Fruit fly (Drosophila melanogaster) whole organism, embryonic: ENCODE measurements around the gene upd1.

ENCODE experiments used
- Aef1 ChIP-seq: fragments of 200-800 bp; sonication (Bioruptor generic); IDR thresholded peaks from 3 replicates; pipeline ENCODE4 v1.3.6; 2022; ENCODE audit warnings: missing biosample characterization, missing genetic modification characterization
- Awh ChIP-seq: fragments of 200-800 bp; sonication (Bioruptor generic); IDR thresholded peaks from 2 replicates; pipeline ENCODE4, ENCODE4 v1.3.6; 2022; ENCODE audit warnings: missing biosample characterization, missing genetic modification characterization
- CG11456 ChIP-seq: fragments of 200-800 bp; sonication (Bioruptor generic); IDR thresholded peaks from 3 replicates; pipeline ENCODE4 v1.3.6; 2022; ENCODE audit warnings: missing biosample characterization, missing genetic modification characterization
- CG12104 ChIP-seq: fragments of 200-800 bp; sonication (Bioruptor generic); optimal IDR thresholded peaks from 3 replicates; lab custom pipeline; 2016; ENCODE audit warnings: missing biosample characterization, missing genetic modification characterization
- CG12219 ChIP-seq: fragments of 200-800 bp; sonication (Bioruptor generic); optimal IDR thresholded peaks from 3 replicates; lab custom pipeline; 2018; ENCODE audit warnings: missing biosample characterization, mild to moderate bottlenecking, missing genetic modification characterization
- CG12744 ChIP-seq: fragments of 200-800 bp; sonication (Bioruptor generic); optimal IDR thresholded peaks from 2 replicates; lab custom pipeline; 2016; ENCODE audit warnings: missing biosample characterization, missing genetic modification characterization
- CG15269 ChIP-seq: fragments of 200-800 bp; sonication (Bioruptor generic); optimal IDR thresholded peaks from 2 replicates; lab custom pipeline; 2018; ENCODE audit warnings: missing biosample characterization, mild to moderate bottlenecking, missing genetic modification characterization, moderate library complexity
- CG17361 ChIP-seq: fragments of 200-800 bp; sonication (Bioruptor generic); IDR thresholded peaks from 3 replicates; pipeline ENCODE4 v1.3.6; 2022; ENCODE audit warnings: missing biosample characterization, missing genetic modification characterization
- CG1832 ChIP-seq: fragments of 200-800 bp; sonication (Bioruptor generic); optimal IDR thresholded peaks from 2 replicates; lab custom pipeline; 2017; ENCODE audit warnings: missing biosample characterization, mild to moderate bottlenecking, missing genetic modification characterization, inconsistent platforms
- CG30403 ChIP-seq: fragments of 200-800 bp; sonication (Bioruptor generic); optimal IDR thresholded peaks from 3 replicates; lab custom pipeline; 2016; ENCODE audit warnings: missing biosample characterization, missing genetic modification characterization
- CG32532 ChIP-seq: fragments of 200-800 bp; sonication (Bioruptor generic); IDR thresholded peaks from 2 replicates; pipeline ENCODE4 v1.3.6; 2022; ENCODE audit warnings: missing biosample characterization, missing genetic modification characterization
- CG4820 ChIP-seq: fragments of 200-800 bp; sonication (Bioruptor generic); optimal IDR thresholded peaks from 3 replicates; lab custom pipeline; 2016; ENCODE audit warnings: missing biosample characterization, missing genetic modification characterization
- CG6175 ChIP-seq: fragments of 200-800 bp; sonication (Bioruptor generic); IDR thresholded peaks from 3 replicates; pipeline ENCODE4 v1.3.6; 2022; ENCODE audit warnings: missing biosample characterization, missing genetic modification characterization
- CG6689 ChIP-seq: fragments of 200-800 bp; sonication (Bioruptor generic); IDR thresholded peaks from 2 replicates; pipeline ENCODE4 v1.3.6; 2022; ENCODE audit warnings: missing biosample characterization, missing genetic modification characterization
- CG7839 ChIP-seq: fragments of 200-800 bp; sonication (Bioruptor generic); optimal IDR thresholded peaks from 3 replicates; lab custom pipeline; 2018; ENCODE audit warnings: missing biosample characterization, mild to moderate bottlenecking, missing genetic modification characterization, moderate library complexity
- CG8478 ChIP-seq: fragments of >200 bp; optimal IDR thresholded peaks from 2 replicates; lab custom pipeline; 2018
- CG9215 ChIP-seq: fragments of 200-800 bp; sonication (Bioruptor generic); IDR thresholded peaks from 2 replicates; pipeline ENCODE4 v1.3.6; 2022; ENCODE audit warnings: missing biosample characterization, missing genetic modification characterization
- CG9932 ChIP-seq: fragments of 200-800 bp; sonication (Bioruptor generic); IDR thresholded peaks from 2 replicates; pipeline ENCODE4 v1.3.6; 2022; ENCODE audit warnings: missing biosample characterization, missing genetic modification characterization
- Dref ChIP-seq: fragments of 200-800 bp; sonication (Bioruptor generic); IDR thresholded peaks from 2 replicates; pipeline ENCODE4 v1.3.6; 2022; ENCODE audit warnings: missing biosample characterization, missing genetic modification characterization
- Fer1 ChIP-seq: fragments of 200-800 bp; sonication (Bioruptor generic); optimal IDR thresholded peaks from 2 replicates; lab custom pipeline; 2017; ENCODE audit warnings: missing biosample characterization, mild to moderate bottlenecking, missing genetic modification characterization
- Fer3 ChIP-seq: fragments of 200-800 bp; sonication (Bioruptor generic); optimal IDR thresholded peaks from 2 replicates; lab custom pipeline; 2018; ENCODE audit warnings: missing biosample characterization, mild to moderate bottlenecking, missing genetic modification characterization, moderate library complexity
- Gug ChIP-seq: fragments of 200-800 bp; sonication (Bioruptor generic); IDR thresholded peaks from 4 replicates; pipeline ENCODE4 v1.3.6; 2022; ENCODE audit warnings: missing biosample characterization, missing genetic modification characterization
- Hr39 ChIP-seq: fragments of >200 bp; optimal IDR thresholded peaks from 2 replicates; lab custom pipeline; 2017
- Hsf ChIP-seq: fragments of 200-800 bp; sonication (Bioruptor generic); optimal IDR thresholded peaks from 3 replicates; lab custom pipeline; 2016; ENCODE audit warnings: missing biosample characterization, missing genetic modification characterization
- Meics ChIP-seq: fragments of 200-800 bp; sonication (Bioruptor generic); optimal IDR thresholded peaks from 2 replicates; lab custom pipeline; 2017; ENCODE audit warnings: missing biosample characterization, mild to moderate bottlenecking, missing genetic modification characterization
- Mrtf ChIP-seq: fragments of 200-800 bp; sonication (Bioruptor generic); IDR thresholded peaks from 3 replicates; pipeline ENCODE4 v1.3.6; 2022; ENCODE audit warnings: missing biosample characterization, missing genetic modification characterization
- NC2α ChIP-seq: fragments of 200-800 bp; sonication (Bioruptor generic); optimal IDR thresholded peaks from 2 replicates; lab custom pipeline; 2016; ENCODE audit warnings: missing biosample characterization, missing genetic modification characterization
- NK7.1 ChIP-seq: fragments of 200-800 bp; sonication (Bioruptor generic); optimal IDR thresholded peaks from 3 replicates; lab custom pipeline; 2016; ENCODE audit warnings: missing biosample characterization, missing genetic modification characterization
- Ptx1 ChIP-seq: fragments of 200-800 bp; sonication (Bioruptor generic); IDR thresholded peaks from 2 replicates; pipeline ENCODE4 v1.3.6; 2022; ENCODE audit warnings: missing biosample characterization, missing genetic modification characterization
- Spps ChIP-seq: fragments of 200-800 bp; sonication (Bioruptor generic); optimal IDR thresholded peaks from 2 replicates; lab custom pipeline; 2018; ENCODE audit warnings: missing biosample characterization, mild to moderate bottlenecking, missing genetic modification characterization
- Xrp1 ChIP-seq: fragments of 200-800 bp; sonication (Bioruptor generic); IDR thresholded peaks from 2 replicates; pipeline ENCODE4 v1.3.6; 2022; ENCODE audit warnings: missing biosample characterization, missing genetic modification characterization
- br ChIP-seq: fragments of >200 bp; optimal IDR thresholded peaks from 2 replicates; lab custom pipeline; 2017
- cg ChIP-seq: fragments of 200-800 bp; sonication (Bioruptor generic); optimal IDR thresholded peaks from 3 replicates; lab custom pipeline; 2019; ENCODE audit warnings: missing biosample characterization, mild to moderate bottlenecking, missing genetic modification characterization, moderate library complexity
- crol ChIP-seq: fragments of 200-800 bp; sonication (Bioruptor generic); IDR thresholded peaks from 2 replicates; pipeline ENCODE4 v1.3.6; 2022; ENCODE audit warnings: missing biosample characterization, missing genetic modification characterization
- dmrt99B ChIP-seq: fragments of 200-800 bp; sonication (Bioruptor generic); optimal IDR thresholded peaks from 2 replicates; lab custom pipeline; 2018; ENCODE audit warnings: missing biosample characterization, mild to moderate bottlenecking, missing genetic modification characterization, moderate library complexity
- fd96Cb ChIP-seq: fragments of 200-800 bp; sonication (Bioruptor generic); optimal IDR thresholded peaks from 2 replicates; lab custom pipeline; 2018; ENCODE audit warnings: missing biosample characterization, mild to moderate bottlenecking, missing genetic modification characterization, moderate library complexity
- gem ChIP-seq: fragments of 200-800 bp; sonication (Bioruptor generic); optimal IDR thresholded peaks from 2 replicates; lab custom pipeline; 2019; ENCODE audit warnings: missing biosample characterization, mild to moderate bottlenecking, missing genetic modification characterization, moderate library complexity
- ind ChIP-seq: fragments of 200-800 bp; sonication (Bioruptor generic); optimal IDR thresholded peaks from 3 replicates; lab custom pipeline; 2016; ENCODE audit warnings: missing biosample characterization, missing genetic modification characterization
- kay ChIP-seq: fragments of 200-800 bp; sonication (Bioruptor generic); optimal IDR thresholded peaks from 2 replicates; lab custom pipeline; 2016; ENCODE audit warnings: missing biosample characterization, missing genetic modification characterization
- ken ChIP-seq: fragments of 200-800 bp; sonication (Bioruptor generic); IDR thresholded peaks from 3 replicates; pipeline ENCODE4 v1.3.6; 2022; ENCODE audit warnings: missing biosample characterization, missing genetic modification characterization
- klu ChIP-seq: fragments of 200-800 bp; sonication (Bioruptor generic); IDR thresholded peaks from 2 replicates; pipeline ENCODE4 v1.3.6; 2022; ENCODE audit warnings: missing biosample characterization, missing genetic modification characterization
- kni ChIP-seq: fragments of 200-800 bp; sonication (Bioruptor generic); optimal IDR thresholded peaks from 3 replicates; lab custom pipeline; 2017; ENCODE audit warnings: mild to moderate bottlenecking, missing biosample characterization, missing genetic modification reagents, missing genetic modification characterization
- lab ChIP-seq: fragments of 200-800 bp; sonication (Bioruptor generic); optimal IDR thresholded peaks from 3 replicates; lab custom pipeline; 2017; ENCODE audit warnings: missing biosample characterization, missing genetic modification characterization, mild to moderate bottlenecking, moderate library complexity, missing genetic modification reagents
- nmo ChIP-seq: fragments of 200-800 bp; sonication (Bioruptor generic); optimal IDR thresholded peaks from 2 replicates; lab custom pipeline; 2018; ENCODE audit warnings: missing biosample characterization, mild to moderate bottlenecking, missing genetic modification characterization, moderate library complexity
- p53 ChIP-seq: fragments of 200-800 bp; sonication (Bioruptor generic); optimal IDR thresholded peaks from 2 replicates; lab custom pipeline; 2016; ENCODE audit warnings: missing biosample characterization, missing genetic modification characterization
- row ChIP-seq: fragments of 200-800 bp; sonication (Bioruptor generic); IDR thresholded peaks from 3 replicates; pipeline ENCODE4 v1.3.6; 2022; ENCODE audit warnings: missing biosample characterization, missing genetic modification characterization
- schlank ChIP-seq: fragments of 200-800 bp; sonication (Bioruptor generic); optimal IDR thresholded peaks from 2 replicates; lab custom pipeline; 2018; ENCODE audit warnings: missing biosample characterization, mild to moderate bottlenecking, missing genetic modification characterization
- sens ChIP-seq: fragments of 200-800 bp; sonication (Bioruptor generic); peaks from one replicate; lab custom pipeline; 2016; ENCODE audit warnings: missing biosample characterization, missing genetic modification characterization
- sob ChIP-seq: fragments of 200-800 bp; sonication (Bioruptor generic); IDR thresholded peaks from 2 replicates; pipeline ENCODE4 v1.3.6; 2022; ENCODE audit warnings: missing biosample characterization, missing genetic modification characterization
- sr ChIP-seq: fragments of 200-800 bp; sonication (Bioruptor generic); IDR thresholded peaks from 3 replicates; pipeline ENCODE4 v1.3.6; 2022; ENCODE audit warnings: missing biosample characterization, missing genetic modification characterization
- ssp ChIP-seq: fragments of 200-800 bp; sonication (Bioruptor generic); IDR thresholded peaks from 2 replicates; pipeline ENCODE4 v1.3.6; 2022; ENCODE audit warnings: missing biosample characterization, missing genetic modification characterization
- twi ChIP-seq: fragments of 200-800 bp; optimal IDR thresholded peaks from 2 replicates; lab custom pipeline; 2019; ENCODE audit warnings: missing biosample characterization, mild to moderate bottlenecking, missing genetic modification characterization, moderate library complexity

Gene upd1

dm6 chrX:18358352-18358931 lies 49.4 kb upstream of the upd1 start, which contains the start of gene CG6106 (continued):
- peak; percentile 13 for TF ChIP-seq Fer3
- TF ChIP-seq CG9932, result peak; percentile 37; the same call in 1 of the 2 replicates
- 0 out of 3 replicates have a peak, but pooled peaks have one; percentile 21 for TF ChIP-seq ken (GFP tag; lab: Robert Waterston, UW)
- no peak for TF ChIP-seq Dref (GFP tag; lab: Robert Waterston, UW)
- TF ChIP-seq row, result peak; percentile 31
- TF ChIP-seq kni (GFP tag; lab: Kevin White, UChicago), result no peak
- 0 out of 4 replicates have a peak, but pooled peaks have one; percentile 3 for TF ChIP-seq Gug (GFP tag; lab: Robert Waterston, UW)
- TF ChIP-seq schlank (tag; lab: Kevin White, UChicago), result no peak
- no peak for TF ChIP-seq br (lab: Kevin White, UChicago)
- TF ChIP-seq Ptx1 (GFP tag; lab: Robert Waterston, UW), result peak; percentile 52; the same call in 1 of the 2 replicates
- TF ChIP-seq ind, result peak; percentile 30
- TF ChIP-seq CG30403 (GFP tag; lab: Kevin White, UChicago), result peak; percentile 20
- TF ChIP-seq Meics (GFP tag; lab: Kevin White, UChicago), result peak; percentile 7
- TF ChIP-seq dmrt99B (tag; lab: Kevin White, UChicago), result peak; percentile 54
- TF ChIP-seq CG15269 (tag; lab: Kevin White, UChicago), result peak; percentile 9
- 0 out of 3 replicates have a peak, but pooled peaks have one; percentile 24 for TF ChIP-seq sr (GFP tag; lab: Robert Waterston, UW)
- TF ChIP-seq CG6689 (GFP tag; lab: Robert Waterston, UW), result 0 out of 2 replicates have a peak, but pooled peaks have one; percentile 21
- TF ChIP-seq CG7839, result peak; percentile 45
- 0 out of 3 replicates have a peak, but pooled peaks have one; percentile 32 for TF ChIP-seq CG17361 (GFP tag; lab: Robert Waterston, UW)
- TF ChIP-seq gem (tag; lab: Kevin White, UChicago), result peak; percentile 33
- 0 out of 2 replicates have a peak, but pooled peaks have one; percentile 18 for TF ChIP-seq CG32532 (GFP tag; lab: Robert Waterston, UW)
- peak; percentile 18; the same call in 1 of the 2 replicates for TF ChIP-seq Xrp1 (GFP tag; lab: Robert Waterston, UW)

dm6 chrX:18357756-18358182 lies 48.7 kb upstream of the upd1 start:
- peak; percentile 98 for TF ChIP-seq Hr39 (lab: Kevin White, UChicago)
- TF ChIP-seq cg (GFP tag; lab: Kevin White, UChicago), result peak; percentile 90
- TF ChIP-seq CG11456 (GFP tag; lab: Robert Waterston, UW), result 0 out of 3 replicates have a peak, but pooled peaks have one; percentile 34
- no peak for TF ChIP-seq Mrtf (GFP tag; lab: Robert Waterston, UW)
- TF ChIP-seq Spps (tag; lab: Kevin White, UChicago), result peak; percentile 33
- no peak for TF ChIP-seq nmo
- peak; percentile 50 for TF ChIP-seq CG1832 (GFP tag; lab: Kevin White, UChicago)
- 0 out of 3 replicates have a peak, but pooled peaks have one; percentile 13 for TF ChIP-seq Aef1
- no peak for TF ChIP-seq NC2α (GFP tag; lab: Kevin White, UChicago)
- no peak for TF ChIP-seq CG12744 (GFP tag; lab: Kevin White, UChicago)
- peak; percentile 24 for TF ChIP-seq lab (GFP tag; lab: Kevin White, UChicago)
- TF ChIP-seq Fer1 (GFP tag; lab: Kevin White, UChicago), result no peak
- no peak for TF ChIP-seq CG4820 (GFP tag; lab: Kevin White, UChicago)
- no peak for TF ChIP-seq NK7.1 (GFP tag; lab: Kevin White, UChicago)
- no peak for TF ChIP-seq CG12219 (GFP tag; lab: Kevin White, UChicago)
- no peak for TF ChIP-seq CG12104 (GFP tag; lab: Kevin White, UChicago)
- TF ChIP-seq crol (GFP tag; lab: Robert Waterston, UW), result 0 out of 2 replicates have a peak, but pooled peaks have one; percentile 31
- no peak for TF ChIP-seq fd96Cb
- TF ChIP-seq Hsf, result no peak
- no peak for TF ChIP-seq kay (GFP tag; lab: Kevin White, UChicago)
- TF ChIP-seq klu, result no peak
- 0 out of 3 replicates have a peak, but pooled peaks have one; percentile 46 for TF ChIP-seq CG6175 (GFP tag; lab: Robert Waterston, UW)
- TF ChIP-seq sens (GFP tag; lab: Kevin White, UChicago), result peak; percentile 48
- TF ChIP-seq sob, result no peak
- TF ChIP-seq Awh, result no peak
- TF ChIP-seq ssp (GFP tag; lab: Robert Waterston, UW), result no peak
- TF ChIP-seq CG9215 (GFP tag; lab: Robert Waterston, UW), result no peak
- TF ChIP-seq twi (tag; lab: Kevin White, UChicago), result no peak
- TF ChIP-seq CG8478 (lab: Kevin White, UChicago), result peak; percentile 96
- TF ChIP-seq p53 (GFP tag; lab: Kevin White, UChicago), result peak; percentile 0
